Fruit fly (Drosophila melanogaster) whole organism, pupa: Measurements from ENCODE around the gene CG11694.

ENCODE experiments used
- CG4496 ChIP-seq: fragments of 200-800 bp; sonication (Bioruptor generic); IDR thresholded peaks from 3 replicates; pipeline ENCODE4 v1.3.6; 2022; ENCODE audit warnings: missing biosample characterization, missing genetic modification characterization
- fd96Ca ChIP-seq: fragments of 200-800 bp; sonication (Bioruptor generic); IDR thresholded peaks from 3 replicates; pipeline ENCODE4 v1.3.6; 2022; ENCODE audit warnings: missing biosample characterization, missing genetic modification characterization

dm6 chr3R:8336012-8336567, 24.2 kb upstream of the CG11694 start:
- TF ChIP-seq fd96Ca (GFP tag; lab: Robert Waterston, UW) (no peak), CG4496 (GFP tag; lab: Robert Waterston, UW) (no peak)
